Worm (Caenorhabditis elegans) whole organism, L1 larva: ENCODE data around the gene str-96.

Experiments used
- C16A3.4 ChIP-seq: fragments of 150-350 bp; optimal IDR thresholded peaks from 2 replicates; lab custom pipeline; 2014; ENCODE audit warnings: missing biosample characterization, missing genetic modification characterization
- C34B4.2 ChIP-seq: sonication (generic microtip); optimal IDR thresholded peaks from 2 replicates; lab custom pipeline; 2017; ENCODE audit warnings: mild to moderate bottlenecking, missing genetic modification characterization, missing compliant biosample characterization
- aha-1 ChIP-seq: fragments of 150-350 bp; optimal IDR thresholded peaks from 2 replicates; lab custom pipeline; 2014; ENCODE audit warnings: missing biosample characterization, missing genetic modification characterization
- aly-2 ChIP-seq: fragments of 150-350 bp; optimal IDR thresholded peaks from 2 replicates; lab custom pipeline; 2014; ENCODE audit warnings: missing biosample characterization, missing genetic modification characterization
- ceh-8 ChIP-seq: fragments of 200-800 bp; sonication (Bioruptor generic); optimal IDR thresholded peaks from 2 replicates; lab custom pipeline; 2018; ENCODE audit warnings: mild to moderate bottlenecking, missing genetic modification characterization, moderate library complexity, missing compliant biosample characterization
- ceh-82 ChIP-seq, 3 experiments: fragments of 150-350 bp in 1 of 3; sonication (generic microtip) in 2 of 3; optimal IDR thresholded peaks; 2 replicates each; lab custom pipeline; 2014 to 2017; ENCODE audit warnings: missing biosample characterization in 3 of 3, missing genetic modification characterization in 3 of 3
- ceh-88 ChIP-seq: fragments of 200-800 bp; sonication (Bioruptor generic); IDR thresholded peaks from 2 replicates; pipeline ENCODE4 v1.3.6; 2022; ENCODE audit warnings: missing genetic modification characterization, missing compliant biosample characterization
- ces-1 ChIP-seq: fragments of 150-350 bp; optimal IDR thresholded peaks from 2 replicates; lab custom pipeline; 2014; ENCODE audit warnings: missing biosample characterization, missing genetic modification reagents, missing genetic modification characterization
- dsc-1 ChIP-seq: sonication (generic microtip); optimal IDR thresholded peaks from 2 replicates; lab custom pipeline; 2016; ENCODE audit warnings: mild to moderate bottlenecking, missing genetic modification characterization, missing compliant biosample characterization
- efl-3 ChIP-seq: fragments of 200-800 bp; sonication (Bioruptor generic); optimal IDR thresholded peaks from 2 replicates; lab custom pipeline; 2018; ENCODE audit warnings: mild to moderate bottlenecking, missing genetic modification characterization, missing compliant biosample characterization
- elt-2 ChIP-seq: sonication (generic microtip); optimal IDR thresholded peaks from 2 replicates; lab custom pipeline; 2016; ENCODE audit warnings: missing genetic modification characterization, mild to moderate bottlenecking, inconsistent platforms, missing compliant biosample characterization, missing genetic modification reagents
- elt-3 ChIP-seq, 6 experiments: fragments of 150-350 bp in 1 of 6; sonication (generic microtip); optimal IDR thresholded peaks; 2 replicates each; lab custom pipeline; 2017 to 2018; ENCODE audit warnings: missing biosample characterization in 6 of 6, missing genetic modification characterization in 6 of 6, inconsistent platforms in 1 of 6
- fkh-10 ChIP-seq: sonication (generic microtip); optimal IDR thresholded peaks from 2 replicates; lab custom pipeline; 2017; ENCODE audit warnings: missing biosample characterization, missing genetic modification reagents, missing genetic modification characterization
- fkh-8 ChIP-seq: sonication (generic microtip); optimal IDR thresholded peaks from 2 replicates; lab custom pipeline; 2016; ENCODE audit warnings: mild to moderate bottlenecking, missing genetic modification characterization, missing compliant biosample characterization
- grh-1 ChIP-seq: fragments of 200-800 bp; sonication (Bioruptor generic); IDR thresholded peaks from 2 replicates; pipeline ENCODE4 v1.3.6; 2022; ENCODE audit warnings: missing genetic modification reagents, missing genetic modification characterization, missing compliant biosample characterization
- hlh-17 ChIP-seq: fragments of 200-800 bp; sonication (Bioruptor generic); optimal IDR thresholded peaks from 2 replicates; lab custom pipeline; 2018; ENCODE audit warnings: missing genetic modification characterization, mild to moderate bottlenecking, missing compliant biosample characterization, moderate library complexity, borderline replicate concordance
- jun-1 ChIP-seq: fragments of 150-350 bp; optimal IDR thresholded peaks from 2 replicates; lab custom pipeline; 2014; ENCODE audit warnings: missing biosample characterization, missing genetic modification reagents, missing genetic modification characterization
- lin-15B ChIP-seq: fragments of 150-350 bp; sonication (generic microtip); optimal IDR thresholded peaks from 3 replicates; lab custom pipeline; 2014; ENCODE audit warnings: missing biosample characterization, missing genetic modification characterization
- lin-35 ChIP-seq, 2 experiments: fragments of 150-350 bp; optimal IDR thresholded peaks; 2 replicates each; lab custom pipeline; 2014; ENCODE audit warnings: missing biosample characterization in 2 of 2, missing genetic modification characterization in 2 of 2, missing genetic modification reagents in 2 of 2
- lsy-2 ChIP-seq, 2 experiments: fragments of 150-350 bp; optimal IDR thresholded peaks; 2 replicates each; lab custom pipeline; 2014; ENCODE audit warnings: missing biosample characterization in 2 of 2, missing genetic modification characterization in 2 of 2
- mef-2 ChIP-seq: fragments of 150-350 bp; optimal IDR thresholded peaks from 2 replicates; lab custom pipeline; 2014; ENCODE audit warnings: missing biosample characterization, missing genetic modification characterization
- nhr-19 ChIP-seq: fragments of 200-800 bp; sonication (Bioruptor generic); conservative IDR thresholded peaks from 2 replicates; pipeline ENCODE4 v1.3.6; 2022; ENCODE audit warnings: missing genetic modification characterization, missing compliant biosample characterization
- nhr-28 ChIP-seq: fragments of 150-350 bp; optimal IDR thresholded peaks from 2 replicates; lab custom pipeline; 2014; ENCODE audit warnings: missing biosample characterization, missing genetic modification characterization
- nhr-85 ChIP-seq: sonication (generic microtip); peaks from one replicate; lab custom pipeline; 2016; ENCODE audit warnings: missing genetic modification characterization, inconsistent platforms, missing compliant biosample characterization
- nhr-90 ChIP-seq: sonication (generic microtip); optimal IDR thresholded peaks from 2 replicates; lab custom pipeline; 2016; ENCODE audit warnings: mild to moderate bottlenecking, missing genetic modification characterization, missing compliant biosample characterization; ENCODE audit not compliant: poor library complexity
- pag-3 ChIP-seq: sonication (generic microtip); optimal IDR thresholded peaks from 2 replicates; lab custom pipeline; 2017; ENCODE audit warnings: missing genetic modification characterization, mild to moderate bottlenecking, missing compliant biosample characterization, antibody characterized with exemption, borderline replicate concordance; ENCODE audit not compliant: insufficient read depth
- pax-3 ChIP-seq: fragments of 200-800 bp; sonication (Bioruptor generic); optimal IDR thresholded peaks from 2 replicates; lab custom pipeline; 2018; ENCODE audit warnings: mild to moderate bottlenecking, missing genetic modification characterization, moderate library complexity, missing compliant biosample characterization
- pqm-1 ChIP-seq: sonication (generic microtip); optimal IDR thresholded peaks from 3 replicates; lab custom pipeline; 2017; ENCODE audit warnings: missing biosample characterization, missing genetic modification characterization
- skn-1 ChIP-seq: fragments of 150-350 bp; optimal IDR thresholded peaks from 2 replicates; lab custom pipeline; 2014; ENCODE audit warnings: missing biosample characterization, missing genetic modification characterization
- sup-37 ChIP-seq: fragments of 200-800 bp; sonication (Bioruptor generic); optimal IDR thresholded peaks from 2 replicates; lab custom pipeline; 2018; ENCODE audit warnings: mild to moderate bottlenecking, missing genetic modification characterization, missing compliant biosample characterization
- swsn-7 ChIP-seq: sonication (generic microtip); optimal IDR thresholded peaks from 2 replicates; lab custom pipeline; 2016; ENCODE audit warnings: missing genetic modification characterization, missing compliant biosample characterization
- tlp-1 ChIP-seq: fragments of 150-350 bp; optimal IDR thresholded peaks from 2 replicates; lab custom pipeline; 2014; ENCODE audit warnings: missing biosample characterization, missing genetic modification characterization
- unc-98 ChIP-seq: fragments of 200-800 bp; sonication (Bioruptor generic); IDR thresholded peaks from 2 replicates; pipeline ENCODE4 v1.3.6; 2022; ENCODE audit warnings: missing genetic modification characterization, missing compliant biosample characterization
- vab-15 ChIP-seq: sonication (generic microtip); optimal IDR thresholded peaks from 2 replicates; lab custom pipeline; 2017; ENCODE audit warnings: missing genotype, mild to moderate bottlenecking, missing genetic modification characterization, missing compliant biosample characterization
- xbp-1 ChIP-seq: sonication (generic microtip); optimal IDR thresholded peaks from 2 replicates; lab custom pipeline; 2016; ENCODE audit warnings: missing genetic modification characterization, missing compliant biosample characterization
- zip-4 ChIP-seq: fragments of 200-800 bp; sonication (Bioruptor generic); optimal IDR thresholded peaks from 2 replicates; lab custom pipeline; 2018; ENCODE audit warnings: mild to moderate bottlenecking, missing genetic modification characterization, moderate library complexity, missing compliant biosample characterization

Gene str-96

ce11 chrV:15293865-15294264 lies at the start of gene str-96:
TSS of gene str-96 (minus strand) at chrV:15293965.
- TF ChIP-seq ceh-8 (GFP tag; lab: Kevin White, UChicago) = peak; percentile 86
- TF ChIP-seq ceh-88 (GFP tag; lab: Robert Waterston, UW) = no peak
- TF ChIP-seq ceh-82 (tag; optimal IDR thresholded peaks at IDR 0.05; lab: Kevin White, UChicago) = no peak
- peak; percentile 32 for TF ChIP-seq fkh-8 (tag; lab: Kevin White, UChicago)
- no peak for TF ChIP-seq vab-15 (tag; lab: Kevin White, UChicago)

ce11 chrV:15341404-15341803 lies 47.6 kb upstream of the str-96 start, which contains the start of gene clec-229:
TSS of gene clec-229 (minus strand) at chrV:15341504.
- TF ChIP-seq aha-1 (no peak), nhr-19 (no peak), hlh-17 (GFP tag; lab: Kevin White, UChicago) (no peak), elt-2 (tag; lab: Kevin White, UChicago) (no peak), pax-3 (no peak), tlp-1 (tag; lab: Kevin White, UChicago) (no peak), ces-1 (GFP tag; lab: Kevin White, UChicago) (no peak), C34B4.2 (tag; lab: Kevin White, UChicago) (no peak), nhr-85 (tag; lab: Kevin White, UChicago) (no peak), jun-1 (no peak), dsc-1 (tag; lab: Kevin White, UChicago) (no peak), nhr-28 (no peak), zip-4 (GFP tag; lab: Kevin White, UChicago) (no peak), elt-3 (tag; optimal IDR thresholded peaks at IDR 0.05; lab: Kevin White, UChicago) (no peak), ceh-8 (GFP tag; lab: Kevin White, UChicago) (no peak), xbp-1 (tag; lab: Kevin White, UChicago) (no peak), efl-3 (no peak), unc-98 (GFP tag; lab: Robert Waterston, UW) (no peak), mef-2 (tag; lab: Kevin White, UChicago) (no peak), swsn-7 (tag; lab: Kevin White, UChicago) (no peak)
- TF ChIP-seq, all 84 proteins: peak for 0

- no peak for TF ChIP-seq ces-1 (GFP tag; lab: Kevin White, UChicago)
- TF ChIP-seq pqm-1 = no peak
- TF ChIP-seq fkh-8 (tag; lab: Kevin White, UChicago) = no peak
- TF ChIP-seq ceh-8 (GFP tag; lab: Kevin White, UChicago) = no peak
- TF ChIP-seq zip-4 (GFP tag; lab: Kevin White, UChicago) = no peak
- TF ChIP-seq nhr-90 (tag; lab: Kevin White, UChicago) = no peak
- no peak for TF ChIP-seq xbp-1 (tag; lab: Kevin White, UChicago)
- no peak for TF ChIP-seq sup-37 (GFP tag; lab: Kevin White, UChicago)
- no peak for TF ChIP-seq skn-1
- no peak for TF ChIP-seq lin-15B
- TF ChIP-seq lsy-2 (tag; optimal IDR thresholded peaks at IDR 0.05; lab: Kevin White, UChicago) = no peak
- no peak for TF ChIP-seq aly-2 (tag; lab: Kevin White, UChicago)
- TF ChIP-seq lin-35 (GFP tag; optimal IDR thresholded peaks at IDR 0.05; lab: Kevin White, UChicago) = no peak
- TF ChIP-seq fkh-10 (GFP tag; lab: Kevin White, UChicago) = no peak
Observed at ce11 chrV:15339363-15339762, 45.6 kb upstream of the str-96 start, which contains the start of gene clec-228. TSS of gene clec-228 (minus strand) at chrV:15339463.

- no peak for TF ChIP-seq skn-1
- TF ChIP-seq grh-1 (GFP tag; lab: Robert Waterston, UW) = no peak
- no peak for TF ChIP-seq mef-2 (tag; lab: Kevin White, UChicago)
- TF ChIP-seq ceh-88 (GFP tag; lab: Robert Waterston, UW) = no peak
- TF ChIP-seq nhr-19 = no peak
- TF ChIP-seq pax-3 = peak; percentile 21
- no peak for TF ChIP-seq pag-3 (tag; lab: Kevin White, UChicago)
- TF ChIP-seq C16A3.4 (tag; lab: Kevin White, UChicago) = no peak
- TF ChIP-seq, all 84 proteins: peak for 1
Observed at ce11 chrV:15337405-15337804, 43.6 kb upstream of the str-96 start, which contains the start of gene wrt-7. TSS of gene wrt-7 (minus strand) at chrV:15337505.
